Fruit fly (Drosophila melanogaster): ENCODE data around the gene Lip4.

Gene Lip4

DNA sequence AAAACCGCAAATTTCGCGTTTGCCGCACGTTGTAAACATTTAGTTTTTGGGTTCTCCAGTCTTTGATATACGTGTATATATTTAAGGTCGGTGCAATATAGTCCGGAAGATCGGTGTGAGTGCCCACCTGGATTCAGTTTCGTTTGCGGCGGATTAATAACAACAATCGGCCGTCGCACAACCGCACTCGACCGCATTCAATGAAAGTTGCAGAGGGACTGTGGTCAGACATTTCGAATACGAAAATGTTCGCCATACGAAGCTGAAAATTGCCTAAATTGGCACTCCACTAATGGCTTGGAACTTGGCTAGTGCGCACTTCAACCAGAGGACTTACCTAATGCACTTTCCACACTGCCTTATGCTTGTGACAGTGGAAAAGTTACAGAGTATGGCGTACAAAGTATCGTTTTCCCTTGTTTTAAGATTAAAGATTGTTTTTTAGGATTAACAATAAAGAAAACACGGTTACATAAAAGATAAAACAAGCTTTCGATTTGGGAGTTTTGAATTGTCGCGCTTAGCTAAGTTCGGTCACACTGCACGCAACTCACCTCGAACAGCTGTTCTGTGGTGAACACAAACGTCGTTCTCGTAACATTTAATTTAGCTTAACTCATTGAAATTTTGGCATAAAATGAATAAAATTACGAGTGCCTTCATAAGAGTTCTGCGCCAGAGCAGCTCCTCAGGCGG lies 20.7 kb upstream of the Lip4 start, which contains the start of the genes Myo31DF and CG6094 (continued):
- TF ChIP-seq CG4282 (GFP tag; optimal IDR thresholded peaks at IDR 0.05): no peak
- TF ChIP-seq aop (GFP tag; IDR thresholded peaks at IDR 0.05): no peak; the same call in 1 of the 2 replicates
- no peak for TF ChIP-seq CG7556 (GFP tag; optimal IDR thresholded peaks at IDR 0.05)
- TF ChIP-seq MESR4 (GFP tag; optimal IDR thresholded peaks at IDR 0.05): peak; percentile 1
- TF ChIP-seq Dbx (GFP tag; IDR thresholded peaks at IDR 0.05): peak; percentile 80; the same call in 2 of the 3 replicates
- TF ChIP-seq CG7357 (GFP tag; IDR thresholded peaks at IDR 0.05): peak; percentile 99
- TF ChIP-seq CG6791 (GFP tag; IDR thresholded peaks at IDR 0.05; ENCODE audit: partially characterized antibody): peak; percentile 68; the same call in 2 of the 3 replicates
- TF ChIP-seq ATbp (GFP tag; optimal IDR thresholded peaks at IDR 0.05): peak; percentile 28
- TF ChIP-seq CG10321 (GFP tag; IDR thresholded peaks at IDR 0.05): no peak; the same call in 1 of the 2 replicates
- TF ChIP-seq B-H2 (GFP tag; optimal IDR thresholded peaks at IDR 0.05): peak; percentile 55
- TF ChIP-seq scrt (GFP tag; optimal IDR thresholded peaks at IDR 0.05): no peak
- TF ChIP-seq Oaz (GFP tag; IDR thresholded peaks at IDR 0.05): no peak
- no peak for TF ChIP-seq sim (GFP tag; IDR thresholded peaks at IDR 0.05)
- TF ChIP-seq CG4730 (GFP tag; IDR thresholded peaks at IDR 0.05): no peak
- peak; percentile 74 for TF ChIP-seq CG2116 (GFP tag; optimal IDR thresholded peaks at IDR 0.05)
- no peak for TF ChIP-seq CG10565 (GFP tag; optimal IDR thresholded peaks at IDR 0.05)
- 0 out of 3 replicates have a peak, but pooled peaks have one; percentile 24 for TF ChIP-seq zfh1 (GFP tag; IDR thresholded peaks at IDR 0.05)
- peak; percentile 41 for TF ChIP-seq CG13624 (GFP tag; optimal IDR thresholded peaks at IDR 0.05)
- TF ChIP-seq CG18599 (GFP tag; optimal IDR thresholded peaks at IDR 0.05): peak; percentile 1
- peak in 1 of 2 experiments; percentile 90 for TF ChIP-seq insv (GFP tag; optimal IDR thresholded peaks at IDR 0.05)
- TF ChIP-seq unpg (GFP tag; optimal IDR thresholded peaks at IDR 0.05): no peak
- TF ChIP-seq Lhr (GFP tag; optimal IDR thresholded peaks at IDR 0.05): peak; percentile 89
- no peak for TF ChIP-seq Doc2 (GFP tag; IDR thresholded peaks at IDR 0.05)
- TF ChIP-seq seq (GFP tag; IDR thresholded peaks at IDR 0.05): no peak
- no peak for TF ChIP-seq Hr3 (GFP tag; optimal IDR thresholded peaks at IDR 0.05)
- TF ChIP-seq CG12942 (GFP tag; optimal IDR thresholded peaks at IDR 0.05): peak; percentile 6
- no peak for TF ChIP-seq pros (GFP tag; optimal IDR thresholded peaks at IDR 0.05)
- no peak for TF ChIP-seq CG15011 (GFP tag; optimal IDR thresholded peaks at IDR 0.05)
- no peak for TF ChIP-seq Hr78 (GFP tag; optimal IDR thresholded peaks at IDR 0.05)
- TF ChIP-seq jigr1 (GFP tag; IDR thresholded peaks at IDR 0.05): no peak
- TF ChIP-seq CG12219 (GFP tag; optimal IDR thresholded peaks at IDR 0.05): no peak
- TF ChIP-seq kay (GFP tag; optimal IDR thresholded peaks at IDR 0.05): no peak
- TF ChIP-seq maf-S (GFP tag; optimal IDR thresholded peaks at IDR 0.05): no peak
- peak; percentile 19 for TF ChIP-seq wek (GFP tag; optimal IDR thresholded peaks at IDR 0.05)
- TF ChIP-seq CG5953 (GFP tag; IDR thresholded peaks at IDR 0.05): peak; percentile 41; the same call in 1 of the 2 replicates
- TF ChIP-seq BtbVII (GFP tag; optimal IDR thresholded peaks at IDR 0.05): no peak
- peak; percentile 79 for TF ChIP-seq HLHmδ (GFP tag; optimal IDR thresholded peaks at IDR 0.05)
- TF ChIP-seq fu2 (GFP tag; optimal IDR thresholded peaks at IDR 0.05): peak; percentile 43
- TF ChIP-seq Ptx1 (GFP tag; IDR thresholded peaks at IDR 0.05): peak; percentile 22; the same call in 1 of the 2 replicates
- TF ChIP-seq Dp (GFP tag; optimal IDR thresholded peaks at IDR 0.05): peak; percentile 94
- no peak for TF ChIP-seq CG14667 (GFP tag; IDR thresholded peaks at IDR 0.05)
- TF ChIP-seq Stat92E (GFP tag; optimal IDR thresholded peaks at IDR 0.05): no peak
- peak; percentile 29; the same call in 1 of the 2 replicates for TF ChIP-seq Xrp1 (GFP tag; IDR thresholded peaks at IDR 0.05)
- peak; percentile 38 for TF ChIP-seq gro (GFP tag; optimal IDR thresholded peaks at IDR 0.05)
- TF ChIP-seq bigmax (GFP tag; optimal IDR thresholded peaks at IDR 0.05): no peak
- TF ChIP-seq Dek (tag; optimal IDR thresholded peaks at IDR 0.05): peak; percentile 33
- no peak for TF ChIP-seq HLH3B (GFP tag; IDR thresholded peaks at IDR 0.05)
- TF ChIP-seq crp (GFP tag; optimal IDR thresholded peaks at IDR 0.05): peak; percentile 76 to 98
- TF ChIP-seq CG2129 (GFP tag; IDR thresholded peaks at IDR 0.05; ENCODE audit: partially characterized antibody): no peak
